Fruit fly (Drosophila melanogaster): ENCODE data around the gene mex1.
A peak's percentile ranks its signal among the peaks of the same experiment; 100 is the strongest.

The mex1 gene

dm6 chr3L:15537916-15538581 lies 18.7 kb upstream of the mex1 start (continued):
- TF ChIP-seq CG8478 (optimal IDR thresholded peaks at IDR 0.05), result no peak
- no peak for TF ChIP-seq BEAF-32 (GFP tag; optimal IDR thresholded peaks at IDR 0.05)
- no peak for TF ChIP-seq da (GFP tag; optimal IDR thresholded peaks at IDR 0.05)
- no peak for TF ChIP-seq Dp (GFP tag; optimal IDR thresholded peaks at IDR 0.05)
- TF ChIP-seq Nf-YA (GFP tag; IDR thresholded peaks at IDR 0.05), result no peak
- no peak for TF ChIP-seq Mrtf (GFP tag; IDR thresholded peaks at IDR 0.05)
- TF ChIP-seq CG14710 (tag; optimal IDR thresholded peaks at IDR 0.05), result peak; percentile 70
- no peak for TF ChIP-seq Adf1 (GFP tag; IDR thresholded peaks at IDR 0.05)
- TF ChIP-seq usp (GFP tag; optimal IDR thresholded peaks at IDR 0.05), result no peak
- no peak for TF ChIP-seq Atf3 (GFP tag; optimal IDR thresholded peaks at IDR 0.05)
- TF ChIP-seq jumu (GFP tag; optimal IDR thresholded peaks at IDR 0.05), result peak; percentile 1
- TF ChIP-seq slbo (GFP tag; IDR thresholded peaks at IDR 0.05), result peak; percentile 57; the same call in 1 of the 2 replicates
- no peak for TF ChIP-seq CG4617 (GFP tag; optimal IDR thresholded peaks at IDR 0.05; ENCODE audit: borderline replicate concordance)
- TF ChIP-seq E2f2 (GFP tag; IDR thresholded peaks at IDR 0.05), result no peak
- TF ChIP-seq nmo (GFP tag; optimal IDR thresholded peaks at IDR 0.05), result peak; percentile 88
- TF ChIP-seq knrl (GFP tag; IDR thresholded peaks at IDR 0.05; ENCODE audit: partially characterized antibody), result no peak
- no peak for TF ChIP-seq CG12299 (tag; optimal IDR thresholded peaks at IDR 0.05)
- no peak for TF ChIP-seq rib (GFP tag; IDR thresholded peaks at IDR 0.05)
- no peak for TF ChIP-seq Doc2 (GFP tag; IDR thresholded peaks at IDR 0.05)
- TF ChIP-seq sim (GFP tag; IDR thresholded peaks at IDR 0.05), result no peak
- TF ChIP-seq CG6813 (GFP tag; optimal IDR thresholded peaks at IDR 0.05), result peak; percentile 24
- peak; percentile 50 for TF ChIP-seq CG2875 (GFP tag; optimal IDR thresholded peaks at IDR 0.05)
- TF ChIP-seq ind (GFP tag; optimal IDR thresholded peaks at IDR 0.05), result peak; percentile 64
- TF ChIP-seq MBD-R2 (GFP tag; IDR thresholded peaks at IDR 0.05), result no peak
- TF ChIP-seq Tbp (GFP tag; optimal IDR thresholded peaks at IDR 0.05), result no peak
- TF ChIP-seq CG17912 (GFP tag; optimal IDR thresholded peaks at IDR 0.05), result no peak
- TF ChIP-seq Kr (GFP tag; optimal IDR thresholded peaks at IDR 0.05), result no peak
- TF ChIP-seq HLHmδ (GFP tag; optimal IDR thresholded peaks at IDR 0.05), result no peak
- TF ChIP-seq CG9437 (GFP tag; optimal IDR thresholded peaks at IDR 0.05), result peak; percentile 70
- TF ChIP-seq CG1529 (GFP tag; optimal IDR thresholded peaks at IDR 0.05), result peak; percentile 58
- no peak for TF ChIP-seq danr (GFP tag; IDR thresholded peaks at IDR 0.05)
- TF ChIP-seq Hr51 (GFP tag; optimal IDR thresholded peaks at IDR 0.05), result peak; percentile 14 to 86
- peak; percentile 90 for TF ChIP-seq CG17361 (GFP tag; IDR thresholded peaks at IDR 0.05)
- no peak for TF ChIP-seq B-H2 (GFP tag; optimal IDR thresholded peaks at IDR 0.05)
- no peak for TF ChIP-seq Ravus (GFP tag; IDR thresholded peaks at IDR 0.05)
- TF ChIP-seq h (optimal IDR thresholded peaks at IDR 0.05), result no peak
- TF ChIP-seq CG14860 (GFP tag; IDR thresholded peaks at IDR 0.05; ENCODE audit: partially characterized antibody), result no peak
- TF ChIP-seq Jarid2 (GFP tag; optimal IDR thresholded peaks at IDR 0.05), result no peak
- TF ChIP-seq CG3407 (GFP tag; optimal IDR thresholded peaks at IDR 0.05), result peak; percentile 55
- no peak for TF ChIP-seq CG14965 (GFP tag; optimal IDR thresholded peaks at IDR 0.05; ENCODE audit: borderline replicate concordance)
- no peak for TF ChIP-seq C15 (GFP tag; IDR thresholded peaks at IDR 0.05)
- TF ChIP-seq fru (optimal IDR thresholded peaks at IDR 0.05), result no peak
- no peak for TF ChIP-seq chm (GFP tag; IDR thresholded peaks at IDR 0.05)
- TF ChIP-seq Hr3 (GFP tag; optimal IDR thresholded peaks at IDR 0.05), result peak; percentile 66
- TF ChIP-seq nom (GFP tag; optimal IDR thresholded peaks at IDR 0.05), result no peak
- TF ChIP-seq gro (GFP tag; optimal IDR thresholded peaks at IDR 0.05), result peak; percentile 20
- TF ChIP-seq amos (GFP tag; IDR thresholded peaks at IDR 0.05; ENCODE audit: partially characterized antibody), result no peak
- TF ChIP-seq CG30431 (GFP tag; optimal IDR thresholded peaks at IDR 0.05), result peak; percentile 29
- no peak for TF ChIP-seq CG14050 (GFP tag; IDR thresholded peaks at IDR 0.05)
- TF ChIP-seq sr (GFP tag; IDR thresholded peaks at IDR 0.05), result no peak
- TF ChIP-seq Usf (GFP tag; optimal IDR thresholded peaks at IDR 0.05), result peak; percentile 1
- TF ChIP-seq TFAM (GFP tag; optimal IDR thresholded peaks at IDR 0.05), result no peak

Data from whole organism, embryonic.